Fruit fly (Drosophila melanogaster): Measurements from ENCODE around the gene C3G.
A peak's percentile ranks its signal among the peaks of the same experiment; 100 is the strongest.

C3G gene

DNA sequence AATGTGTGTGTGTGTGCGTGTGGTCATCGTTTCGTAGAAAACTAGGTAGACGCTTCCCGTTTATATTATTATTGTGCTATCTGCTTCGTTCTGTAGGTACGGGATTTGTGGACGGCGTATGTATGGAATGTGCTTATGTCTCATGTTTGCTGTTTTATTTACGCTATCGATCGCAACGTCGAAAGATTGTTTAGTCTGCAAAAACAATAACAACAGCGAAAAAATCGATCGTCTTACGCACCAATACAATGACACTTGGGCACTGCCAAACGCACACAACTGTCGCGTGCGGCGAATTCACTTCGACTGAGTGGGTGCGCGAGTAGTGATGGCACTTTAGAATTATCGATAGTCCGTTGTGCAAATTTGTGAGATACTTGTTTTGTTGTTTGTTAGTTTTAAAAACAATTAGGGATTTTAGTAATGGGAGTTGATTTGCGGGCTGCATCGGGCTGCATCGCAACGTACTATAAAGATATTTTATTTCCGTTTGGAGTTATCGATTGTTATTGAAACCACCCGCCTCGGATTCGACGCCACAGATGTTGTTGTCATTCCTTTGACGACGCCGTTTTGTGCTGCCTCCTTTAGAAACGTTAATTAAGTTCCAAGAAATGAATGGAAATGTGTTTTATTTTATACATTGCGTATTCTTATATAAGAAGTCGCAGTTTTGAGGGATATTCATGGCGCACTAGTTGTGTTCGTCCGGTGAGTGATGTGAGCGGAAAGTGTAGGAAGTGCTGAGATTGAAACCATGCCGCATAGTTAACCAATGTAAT lies 44.0 kb downstream of the C3G start (continued):
- TF ChIP-seq CG32532 (GFP tag; IDR thresholded peaks at IDR 0.05) (0 out of 2 replicates have a peak, but pooled peaks have one; percentile 10), CG18619 (GFP tag; optimal IDR thresholded peaks at IDR 0.05) (no peak), trh (GFP tag; optimal IDR thresholded peaks at IDR 0.05) (no peak), inv (GFP tag; IDR thresholded peaks at IDR 0.05; ENCODE audit: partially characterized antibody) (peak; percentile 54), CG11456 (GFP tag; IDR thresholded peaks at IDR 0.05) (no peak), maf-S (GFP tag; optimal IDR thresholded peaks at IDR 0.05) (no peak), CG16813 (GFP tag; IDR thresholded peaks at IDR 0.05; ENCODE audit: partially characterized antibody) (peak; percentile 67), CG13624 (GFP tag; optimal IDR thresholded peaks at IDR 0.05) (no peak), Ets97D (GFP tag; optimal IDR thresholded peaks at IDR 0.05) (peak; percentile 16), CG13775 (GFP tag; optimal IDR thresholded peaks at IDR 0.05) (peak; percentile 11), gfzf (GFP tag; optimal IDR thresholded peaks at IDR 0.05) (peak; percentile 37), dm (GFP tag; optimal IDR thresholded peaks at IDR 0.05) (peak; percentile 20), pzg (GFP tag; optimal IDR thresholded peaks at IDR 0.05) (peak; percentile 41), CG17385 (GFP tag; optimal IDR thresholded peaks at IDR 0.05) (no peak), CG15479 (GFP tag; optimal IDR thresholded peaks at IDR 0.05) (peak; percentile 41), CG6272 (GFP tag; IDR thresholded peaks at IDR 0.05) (no peak), stc (GFP tag; IDR thresholded peaks at IDR 0.05) (no peak), CG16779 (GFP tag; IDR thresholded peaks at IDR 0.05) (no peak), CG34224 (GFP tag; IDR thresholded peaks at IDR 0.05; ENCODE audit: partially characterized antibody) (peak; percentile 83), onecut (GFP tag; IDR thresholded peaks at IDR 0.05) (peak; percentile 96), so (GFP tag; IDR thresholded peaks at IDR 0.05) (no peak), CG18011 (GFP tag; optimal IDR thresholded peaks at IDR 0.05) (no peak), Rfx (GFP tag; IDR thresholded peaks at IDR 0.05) (peak; percentile 25; the same call in 1 of the 2 replicates), CG7963 (GFP tag; IDR thresholded peaks at IDR 0.05; ENCODE audit: partially characterized antibody) (peak; percentile 54; the same call in 1 of the 3 replicates), HLH54F (GFP tag; optimal IDR thresholded peaks at IDR 0.05) (peak; percentile 31), CG10209 (GFP tag; optimal IDR thresholded peaks at IDR 0.05) (no peak), Sry-δ (GFP tag; optimal IDR thresholded peaks at IDR 0.05) (peak; percentile 87), ase (GFP tag; IDR thresholded peaks at IDR 0.05) (no peak), CG42726 (GFP tag; IDR thresholded peaks at IDR 0.05; ENCODE audit: partially characterized antibody) (no peak; the same call in 1 of the 2 replicates), scrt (GFP tag; optimal IDR thresholded peaks at IDR 0.05) (no peak), CG14441 (GFP tag; IDR thresholded peaks at IDR 0.05) (no peak), ssp (GFP tag; IDR thresholded peaks at IDR 0.05) (no peak), cwo (GFP tag; optimal IDR thresholded peaks at IDR 0.05) (no peak), CG12071 (GFP tag; optimal IDR thresholded peaks at IDR 0.05) (no peak), fd64A (GFP tag; optimal IDR thresholded peaks at IDR 0.05) (no peak), Atf-2 (GFP tag; optimal IDR thresholded peaks at IDR 0.05) (no peak), CG3838 (GFP tag; optimal IDR thresholded peaks at IDR 0.05) (peak; percentile 91), chinmo (GFP tag; IDR thresholded peaks at IDR 0.05; ENCODE audit: partially characterized antibody) (0 out of 4 replicates have a peak, but pooled peaks have one; percentile 53), amos (GFP tag; IDR thresholded peaks at IDR 0.05; ENCODE audit: partially characterized antibody) (peak; percentile 72), CG12659 (GFP tag; optimal IDR thresholded peaks at IDR 0.05) (peak; percentile 20), Pdp1 (GFP tag; optimal IDR thresholded peaks at IDR 0.05) (no peak), CG2116 (GFP tag; optimal IDR thresholded peaks at IDR 0.05) (peak; percentile 56), CG6791 (GFP tag; IDR thresholded peaks at IDR 0.05; ENCODE audit: partially characterized antibody) (peak; percentile 71; the same call in 1 of the 3 replicates), sr (GFP tag; IDR thresholded peaks at IDR 0.05) (0 out of 3 replicates have a peak, but pooled peaks have one; percentile 56), hb (GFP tag; IDR thresholded peaks at IDR 0.05; ENCODE audit: partially characterized antibody) (no peak), twi (tag; optimal IDR thresholded peaks at IDR 0.05) (peak; percentile 30), trem (tag; optimal IDR thresholded peaks at IDR 0.05) (peak; percentile 57), CG6854 (GFP tag; optimal IDR thresholded peaks at IDR 0.05) (no peak)

All from whole organism, embryonic.